Worm (Caenorhabditis elegans): ENCODE data around the gene srz-103.

ce11 chrV:16638204-16638603 is 40.9 kb downstream of the srz-103 start, which contains the start of gene srw-76:
- TF ChIP-seq nhr-12 (tag; optimal IDR thresholded peaks at IDR 0.05) (no peak), tbx-8 (GFP tag; optimal IDR thresholded peaks at IDR 0.05) (no peak), bed-3 (GFP tag; optimal IDR thresholded peaks at IDR 0.05) (no peak)

Measured in whole organism, mixed stage, embryonic.